Worm (Caenorhabditis elegans) whole organism, late embryonic: ENCODE measurements around the gene Y60A3A.23.

Source experiments
- F13H6.1 ChIP-seq: sonication (generic microtip); optimal IDR thresholded peaks from 2 replicates; lab custom pipeline; 2016; ENCODE audit warnings: missing genetic modification characterization, missing compliant biosample characterization
- ceh-22 ChIP-seq: sonication (generic microtip); optimal IDR thresholded peaks from 2 replicates; lab custom pipeline; 2017; ENCODE audit warnings: missing biosample characterization, missing genetic modification characterization
- elt-2 ChIP-seq: sonication (generic microtip); optimal IDR thresholded peaks from 2 replicates; lab custom pipeline; 2016; ENCODE audit warnings: missing genetic modification reagents, missing genetic modification characterization, missing compliant biosample characterization
- fkh-10 ChIP-seq: fragments of 150-350 bp; optimal IDR thresholded peaks from 2 replicates; lab custom pipeline; 2014; ENCODE audit warnings: missing biosample characterization, missing genetic modification reagents, missing genetic modification characterization
- gmeb-2 ChIP-seq: sonication (generic microtip); optimal IDR thresholded peaks from 2 replicates; lab custom pipeline; 2016; ENCODE audit warnings: missing genetic modification characterization, inconsistent platforms, missing compliant biosample characterization
- hlh-30 ChIP-seq: sonication (generic microtip); optimal IDR thresholded peaks from 2 replicates; lab custom pipeline; 2017; ENCODE audit warnings: antibody characterized with exemption, missing genetic modification characterization, missing compliant biosample characterization; ENCODE audit not compliant: insufficient read depth
- hlh-6 ChIP-seq: sonication (generic microtip); optimal IDR thresholded peaks from 2 replicates; lab custom pipeline; 2016; ENCODE audit warnings: missing genotype, missing genetic modification characterization, missing compliant biosample characterization
- pag-3 ChIP-seq: sonication (generic microtip); optimal IDR thresholded peaks from 2 replicates; lab custom pipeline; 2016; ENCODE audit warnings: missing compliant biosample characterization, missing genetic modification characterization, borderline replicate concordance
- tbx-7 ChIP-seq: sonication (generic microtip); optimal IDR thresholded peaks from 2 replicates; lab custom pipeline; 2016; ENCODE audit warnings: missing genotype, missing genetic modification characterization, missing compliant biosample characterization

DNA sequence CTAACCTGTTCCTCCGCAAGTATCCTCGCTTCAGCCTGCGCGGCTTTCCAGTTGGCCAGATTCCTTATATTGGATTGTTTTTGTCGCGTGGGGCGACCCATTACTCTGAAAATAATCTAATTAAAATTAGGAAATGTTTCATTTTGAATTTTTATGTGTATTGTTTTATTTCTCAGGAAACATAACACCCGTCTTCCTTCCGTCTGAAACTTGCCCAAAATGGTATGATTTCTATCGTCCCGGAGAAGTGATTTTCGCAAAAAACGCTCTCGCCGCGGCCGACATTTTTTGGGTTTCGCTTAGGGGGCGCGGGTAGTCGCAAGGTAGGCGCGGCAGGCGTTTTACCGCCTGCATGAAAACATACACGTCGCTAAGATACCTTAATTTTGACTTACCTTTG, 21.4 kb upstream of the Y60A3A.23 start, which contains the start of gene clec-260:
- TF ChIP-seq gmeb-2 (tag; lab: Kevin White, UChicago) (no peak), ceh-22 (no peak), hlh-30 (tag; lab: Kevin White, UChicago) (no peak), hlh-6 (tag; lab: Kevin White, UChicago) (no peak), fkh-10 (GFP tag; lab: Kevin White, UChicago) (no peak), pag-3 (tag; lab: Kevin White, UChicago) (no peak), tbx-7 (tag; lab: Kevin White, UChicago) (no peak), elt-2 (no peak), F13H6.1 (tag; lab: Kevin White, UChicago) (no peak)
